Worm (Caenorhabditis elegans): ENCODE measurements around the gene let-754.

let-754 gene

DNA sequence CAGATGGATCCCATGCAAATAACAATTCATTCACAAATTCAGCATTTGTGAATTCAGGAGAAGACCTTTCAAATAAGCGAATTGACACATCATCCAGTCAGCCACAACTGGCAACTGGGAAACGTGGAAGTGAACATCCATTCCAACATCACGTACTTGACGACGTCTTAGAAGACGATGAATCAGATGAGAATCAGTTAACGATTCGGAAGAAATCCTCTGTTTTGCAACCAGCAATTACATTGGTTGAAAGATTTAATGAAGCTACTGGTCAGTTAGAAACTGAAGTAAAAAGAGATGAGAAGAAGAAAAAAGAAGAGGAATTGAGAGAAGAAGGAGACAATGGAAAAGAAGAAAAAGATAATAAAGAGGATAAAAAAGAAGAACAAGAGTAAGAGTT is 49.7 kb downstream of the let-754 start:
- no peak for TF ChIP-seq vab-15 (tag; optimal IDR thresholded peaks at IDR 0.05)
- no peak for TF ChIP-seq sptf-1 (tag; optimal IDR thresholded peaks at IDR 0.05)
- no peak for TF ChIP-seq hlh-17 (GFP tag; optimal IDR thresholded peaks at IDR 0.05; ENCODE audit: borderline replicate concordance)
- TF ChIP-seq zag-1 (tag; optimal IDR thresholded peaks at IDR 0.05): no peak
- no peak for TF ChIP-seq lin-35 (GFP tag; optimal IDR thresholded peaks at IDR 0.05)
- no peak for TF ChIP-seq C16A3.4 (tag; optimal IDR thresholded peaks at IDR 0.05)
- TF ChIP-seq Y116A8C.19 (tag; optimal IDR thresholded peaks at IDR 0.05; ENCODE audit: borderline replicate concordance): no peak
- no peak for TF ChIP-seq ztf-11 (tag; optimal IDR thresholded peaks at IDR 0.05)
- TF ChIP-seq tbx-2 (tag; optimal IDR thresholded peaks at IDR 0.05): no peak
- no peak for TF ChIP-seq pag-3 (tag; optimal IDR thresholded peaks at IDR 0.05; ENCODE audit: borderline replicate concordance, insufficient read depth)
- no peak for TF ChIP-seq ceh-63 (GFP tag; optimal IDR thresholded peaks at IDR 0.05)
- no peak for TF ChIP-seq unc-30 (tag; optimal IDR thresholded peaks at IDR 0.05)
- no peak for TF ChIP-seq nhr-71 (tag; optimal IDR thresholded peaks at IDR 0.05)
- TF ChIP-seq C34B4.2 (tag; optimal IDR thresholded peaks at IDR 0.05): no peak

DNA sequence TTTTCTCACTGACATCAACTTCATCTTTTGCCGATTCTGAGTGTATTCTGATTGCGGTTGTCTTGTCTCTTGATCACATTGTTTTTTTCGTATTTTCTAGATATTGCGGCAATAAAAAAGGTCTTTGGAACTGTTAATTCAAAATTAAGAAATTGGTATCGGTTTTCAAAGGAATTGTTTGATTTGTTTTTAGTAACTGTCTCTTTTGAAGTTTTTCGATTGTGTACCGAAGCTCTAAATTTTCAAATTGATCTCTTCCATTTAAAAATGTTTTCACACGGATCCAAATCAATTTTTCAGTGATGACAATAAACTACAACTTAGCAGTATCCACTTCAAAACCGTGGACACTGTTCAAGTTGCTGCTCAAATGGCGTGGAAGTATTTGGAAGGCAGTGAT is 52.4 kb downstream of the let-754 start, which contains the start of gene best-24:
Gene best-24 (plus strand): TSS at position 301 of the 400 bp plus-strand sequence.
- peak; percentile 17 for TF ChIP-seq lin-14 (GFP tag; optimal IDR thresholded peaks at IDR 0.05)
- TF ChIP-seq lin-35 (GFP tag; optimal IDR thresholded peaks at IDR 0.05): peak in 1 of 2 experiments; percentile 10
- TF ChIP-seq blmp-1 (tag; optimal IDR thresholded peaks at IDR 0.05): peak; percentile 23
- no peak for TF ChIP-seq efl-1 (optimal IDR thresholded peaks at IDR 0.05)
- peak in 1 of 2 experiments; percentile 87 for TF ChIP-seq efl-1 (GFP tag; optimal IDR thresholded peaks at IDR 0.05 in 1 of 2)
- TF ChIP-seq snu-23 (GFP tag; optimal IDR thresholded peaks at IDR 0.05): peak; percentile 18
- no peak for TF ChIP-seq ces-1 (GFP tag; optimal IDR thresholded peaks at IDR 0.05)
